Worm (Caenorhabditis elegans) whole organism, L4 larva: Measurements from ENCODE around the gene atp-5.

Experiments used
- D1046.2 ChIP-seq: fragments of 200-800 bp; sonication (Bioruptor generic); IDR thresholded peaks from 2 replicates; pipeline ENCODE4 v1.3.6; 2022; ENCODE audit warnings: missing genetic modification characterization, missing compliant biosample characterization
- F26F4.8 ChIP-seq: fragments of 200-800 bp; sonication (Bioruptor generic); conservative IDR thresholded peaks from 2 replicates; pipeline ENCODE4 v1.3.6; 2022; ENCODE audit warnings: missing genetic modification characterization, missing compliant biosample characterization
- F44E2.7 ChIP-seq: fragments of 200-800 bp; sonication (Bioruptor generic); IDR thresholded peaks from 2 replicates; pipeline ENCODE4 v2.1.2; 2022; ENCODE audit warnings: missing genetic modification characterization, missing compliant biosample characterization
- F49E8.2 ChIP-seq: sonication (generic microtip); optimal IDR thresholded peaks from 2 replicates; lab custom pipeline; 2016; ENCODE audit warnings: missing compliant biosample characterization, mild to moderate bottlenecking, missing genetic modification characterization, borderline replicate concordance
- R02D3.7 ChIP-seq: fragments of 150-350 bp; sonication (generic microtip); optimal IDR thresholded peaks from 3 replicates; lab custom pipeline; 2014; ENCODE audit warnings: missing biosample characterization, missing genetic modification characterization
- T20F7.1 ChIP-seq: fragments of 200-800 bp; sonication (Bioruptor generic); optimal IDR thresholded peaks from 2 replicates; lab custom pipeline; 2018; ENCODE audit warnings: mild to moderate bottlenecking, missing genetic modification characterization, missing compliant biosample characterization
- T26A8.4 ChIP-seq: fragments of 200-800 bp; sonication (Bioruptor generic); IDR thresholded peaks from 2 replicates; pipeline ENCODE4 v1.3.6; 2022; ENCODE audit warnings: missing genetic modification characterization, missing compliant biosample characterization
- Y48G9A.11 ChIP-seq: fragments of 200-800 bp; sonication (Bioruptor generic); IDR thresholded peaks from 2 replicates; pipeline ENCODE4 v1.3.6; 2022; ENCODE audit warnings: missing genetic modification reagents, missing genetic modification characterization, missing compliant biosample characterization
- Y5F2A.4 ChIP-seq: fragments of 200-800 bp; sonication (Bioruptor generic); optimal IDR thresholded peaks from 2 replicates; lab custom pipeline; 2018; ENCODE audit warnings: mild to moderate bottlenecking, missing genetic modification characterization, missing compliant biosample characterization
- aly-2 ChIP-seq: sonication (generic microtip); optimal IDR thresholded peaks from 2 replicates; lab custom pipeline; 2018; ENCODE audit warnings: missing biosample characterization, missing genetic modification characterization
- arid-1 ChIP-seq: fragments of 200-800 bp; sonication (Bioruptor generic); conservative IDR thresholded peaks from 2 replicates; pipeline ENCODE4 v1.3.6; 2022; ENCODE audit warnings: missing genetic modification reagents, missing genetic modification characterization, missing compliant biosample characterization
- attf-4 ChIP-seq: sonication (generic microtip); optimal IDR thresholded peaks from 3 replicates; lab custom pipeline; 2017; ENCODE audit warnings: missing biosample characterization, missing genetic modification characterization
- ceh-28 ChIP-seq: fragments of 150-350 bp; optimal IDR thresholded peaks from 2 replicates; lab custom pipeline; 2014; ENCODE audit warnings: missing biosample characterization, missing genetic modification reagents, missing genetic modification characterization
- ceh-62 ChIP-seq: sonication (generic microtip); optimal IDR thresholded peaks from 2 replicates; lab custom pipeline; 2017; ENCODE audit warnings: missing biosample characterization, missing genetic modification characterization
- ceh-82 ChIP-seq: sonication (generic microtip); optimal IDR thresholded peaks from 2 replicates; lab custom pipeline; 2017; ENCODE audit warnings: missing biosample characterization, missing genetic modification characterization
- ces-1 ChIP-seq: fragments of 150-350 bp; sonication (generic microtip); optimal IDR thresholded peaks from 4 replicates; lab custom pipeline; 2014; ENCODE audit warnings: missing biosample characterization, missing genetic modification reagents, missing genetic modification characterization
- daf-8 ChIP-seq: fragments of 200-800 bp; sonication (Bioruptor generic); IDR thresholded peaks from 2 replicates; pipeline ENCODE4 v1.3.6; 2022; ENCODE audit warnings: missing genetic modification characterization, missing compliant biosample characterization
- dmd-8 ChIP-seq: fragments of 200-800 bp; sonication (Bioruptor generic); IDR thresholded peaks from 2 replicates; pipeline ENCODE4 v1.3.6; 2022; ENCODE audit warnings: missing genetic modification characterization, missing compliant biosample characterization
- egl-27 ChIP-seq: sonication (generic microtip); optimal IDR thresholded peaks from 3 replicates; lab custom pipeline; 2017; ENCODE audit warnings: missing biosample characterization, missing genetic modification reagents, missing genetic modification characterization
- fos-1 ChIP-seq: fragments of 150-350 bp; optimal IDR thresholded peaks from 2 replicates; lab custom pipeline; 2014; ENCODE audit warnings: missing biosample characterization, missing genetic modification characterization
- hif-1 ChIP-seq, 2 experiments: sonication (generic microtip); optimal IDR thresholded peaks; 2 replicates each; lab custom pipeline; 2016 to 2017; ENCODE audit warnings: missing compliant biosample characterization in 2 of 2, missing genetic modification characterization in 2 of 2, missing genetic modification reagents in 2 of 2, missing genotype in 2 of 2, mild to moderate bottlenecking in 1 of 2
- hlh-11 ChIP-seq: fragments of 200-800 bp; sonication (Bioruptor generic); optimal IDR thresholded peaks from 2 replicates; lab custom pipeline; 2018; ENCODE audit warnings: mild to moderate bottlenecking, missing genetic modification characterization, missing compliant biosample characterization
- hlh-30 ChIP-seq: sonication (generic microtip); optimal IDR thresholded peaks from 2 replicates; lab custom pipeline; 2017; ENCODE audit warnings: antibody characterized with exemption, mild to moderate bottlenecking, missing genetic modification characterization, missing compliant biosample characterization; ENCODE audit not compliant: insufficient read depth
- lim-7 ChIP-seq: fragments of 200-800 bp; sonication (Bioruptor generic); IDR thresholded peaks from 2 replicates; pipeline ENCODE4 v1.3.6; 2022; ENCODE audit warnings: missing genetic modification characterization, missing compliant biosample characterization
- lin-13 ChIP-seq: fragments of 150-350 bp; optimal IDR thresholded peaks from 2 replicates; lab custom pipeline; 2014; ENCODE audit warnings: missing biosample characterization, missing genetic modification reagents, missing genetic modification characterization
- lin-15B ChIP-seq: fragments of 150-350 bp; sonication (generic microtip); optimal IDR thresholded peaks from 3 replicates; lab custom pipeline; 2014; ENCODE audit warnings: missing biosample characterization, missing genetic modification characterization
- lir-3 ChIP-seq: sonication (generic microtip); optimal IDR thresholded peaks from 2 replicates; lab custom pipeline; 2016; ENCODE audit warnings: mild to moderate bottlenecking, missing genetic modification characterization, missing compliant biosample characterization
- lsy-2 ChIP-seq, 2 experiments: fragments of 150-350 bp in 1 of 2; sonication (generic microtip) in 1 of 2; optimal IDR thresholded peaks; 2 replicates each; lab custom pipeline; 2014 to 2017; ENCODE audit warnings: missing biosample characterization in 2 of 2, missing genetic modification characterization in 2 of 2
- madf-9 ChIP-seq: fragments of 200-800 bp; sonication (Bioruptor generic); conservative IDR thresholded peaks from 2 replicates; pipeline ENCODE4 v1.3.6; 2022; ENCODE audit warnings: missing genetic modification reagents, missing genetic modification characterization, missing compliant biosample characterization
- mdl-1 ChIP-seq, 2 experiments: fragments of 150-350 bp in 1 of 2; sonication (generic microtip) in 1 of 2; optimal IDR thresholded peaks; 2 replicates each; lab custom pipeline; 2014 to 2017; ENCODE audit warnings: missing biosample characterization in 2 of 2, missing genetic modification characterization in 2 of 2
- mep-1 ChIP-seq: fragments of 150-350 bp; sonication (generic microtip); optimal IDR thresholded peaks from 3 replicates; lab custom pipeline; 2014; ENCODE audit warnings: missing biosample characterization, missing genetic modification characterization
- mxl-2 ChIP-seq: fragments of 200-800 bp; sonication (Bioruptor generic); conservative IDR thresholded peaks from 2 replicates; pipeline ENCODE4 v1.3.6; 2022; ENCODE audit warnings: missing genetic modification reagents, missing genetic modification characterization, missing compliant biosample characterization
- mxl-3 ChIP-seq: fragments of 200-800 bp; sonication (Bioruptor generic); optimal IDR thresholded peaks from 2 replicates; lab custom pipeline; 2018; ENCODE audit warnings: mild to moderate bottlenecking, missing genetic modification characterization, missing compliant biosample characterization
- nhr-10 ChIP-seq: fragments of 150-350 bp; optimal IDR thresholded peaks from 2 replicates; lab custom pipeline; 2014; ENCODE audit warnings: missing biosample characterization, missing genetic modification characterization
- nhr-111 ChIP-seq: fragments of 200-800 bp; sonication (Bioruptor generic); optimal IDR thresholded peaks from 2 replicates; lab custom pipeline; 2018; ENCODE audit warnings: mild to moderate bottlenecking, missing genetic modification characterization, missing compliant biosample characterization
- nhr-25 ChIP-seq: sonication (generic microtip); optimal IDR thresholded peaks from 2 replicates; lab custom pipeline; 2017; ENCODE audit warnings: missing genetic modification characterization, mild to moderate bottlenecking, missing compliant biosample characterization, antibody characterized with exemption, moderate library complexity, borderline replicate concordance; ENCODE audit not compliant: insufficient read depth
- nhr-41 ChIP-seq: fragments of 200-800 bp; sonication (Bioruptor generic); IDR thresholded peaks from 2 replicates; pipeline ENCODE4 v1.3.6; 2022; ENCODE audit warnings: missing genetic modification reagents, missing genetic modification characterization, missing compliant biosample characterization
- nhr-42 ChIP-seq: fragments of 200-800 bp; sonication (Bioruptor generic); IDR thresholded peaks from 2 replicates; pipeline ENCODE4 v1.3.6; 2022; ENCODE audit warnings: missing genetic modification characterization, missing compliant biosample characterization
- nhr-76 ChIP-seq: fragments of 150-350 bp; optimal IDR thresholded peaks from 2 replicates; lab custom pipeline; 2014; ENCODE audit warnings: missing biosample characterization, missing genetic modification characterization
- sdz-12 ChIP-seq: fragments of 200-800 bp; sonication (Bioruptor generic); optimal IDR thresholded peaks from 2 replicates; lab custom pipeline; 2018; ENCODE audit warnings: mild to moderate bottlenecking, missing genetic modification characterization, missing compliant biosample characterization
- skn-1 ChIP-seq: fragments of 150-350 bp; optimal IDR thresholded peaks from 2 replicates; lab custom pipeline; 2014; ENCODE audit warnings: missing biosample characterization, missing genetic modification characterization
- snpc-1.2 ChIP-seq: fragments of 200-800 bp; sonication (Bioruptor generic); IDR thresholded peaks from 2 replicates; pipeline ENCODE4 v1.3.6; 2022; ENCODE audit warnings: missing genetic modification reagents, missing genetic modification characterization, missing compliant biosample characterization
- spr-3 ChIP-seq: fragments of 200-800 bp; sonication (Bioruptor generic); optimal IDR thresholded peaks from 2 replicates; lab custom pipeline; 2018; ENCODE audit warnings: mild to moderate bottlenecking, missing genetic modification characterization, missing compliant biosample characterization
- tag-97 ChIP-seq: fragments of 200-800 bp; sonication (Bioruptor generic); IDR thresholded peaks from 2 replicates; pipeline ENCODE4 v1.3.6; 2022; ENCODE audit warnings: missing genetic modification characterization, missing compliant biosample characterization
- tra-1 ChIP-seq: fragments of 200-800 bp; sonication (Bioruptor generic); IDR thresholded peaks from 2 replicates; pipeline ENCODE4 v1.3.6; 2022; ENCODE audit warnings: missing genetic modification reagents, missing genetic modification characterization, missing compliant biosample characterization
- zip-2 ChIP-seq: fragments of 150-350 bp; optimal IDR thresholded peaks from 2 replicates; lab custom pipeline; 2014; ENCODE audit warnings: missing biosample characterization, missing genetic modification characterization
- ztf-11 ChIP-seq: fragments of 150-350 bp; optimal IDR thresholded peaks from 2 replicates; lab custom pipeline; 2014; ENCODE audit warnings: missing biosample characterization, missing genetic modification characterization
- ztf-7 ChIP-seq: fragments of 150-350 bp; optimal IDR thresholded peaks from 2 replicates; lab custom pipeline; 2014; ENCODE audit warnings: missing biosample characterization, missing genetic modification characterization

Gene atp-5

DNA sequence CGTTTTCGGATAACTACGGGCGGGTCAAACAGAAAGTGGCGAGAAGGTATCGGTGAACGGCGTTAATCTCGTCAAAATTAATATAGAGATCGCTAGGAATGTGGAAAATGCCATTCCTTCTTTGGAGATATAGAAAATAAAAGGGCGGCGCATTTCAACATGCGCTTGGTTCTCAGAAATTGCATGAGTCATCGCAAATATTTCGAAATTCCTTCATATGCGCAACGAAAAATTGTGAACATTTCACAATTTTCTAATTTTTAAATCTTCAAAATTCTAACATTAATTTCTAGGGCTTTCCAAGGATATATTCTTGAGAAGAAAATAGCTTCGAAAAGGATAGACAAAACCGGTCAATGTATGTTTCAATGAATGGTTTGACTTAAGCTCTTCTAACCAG lies 44.8 kb downstream of the atp-5 start:
- TF ChIP-seq zip-2 (tag; lab: Kevin White, UChicago): no peak
- no peak for TF ChIP-seq sdz-12 (GFP tag; lab: Kevin White, UChicago)
- no peak for TF ChIP-seq T20F7.1 (GFP tag; lab: Kevin White, UChicago)
- no peak for TF ChIP-seq nhr-10 (tag; lab: Kevin White, UChicago)

DNA sequence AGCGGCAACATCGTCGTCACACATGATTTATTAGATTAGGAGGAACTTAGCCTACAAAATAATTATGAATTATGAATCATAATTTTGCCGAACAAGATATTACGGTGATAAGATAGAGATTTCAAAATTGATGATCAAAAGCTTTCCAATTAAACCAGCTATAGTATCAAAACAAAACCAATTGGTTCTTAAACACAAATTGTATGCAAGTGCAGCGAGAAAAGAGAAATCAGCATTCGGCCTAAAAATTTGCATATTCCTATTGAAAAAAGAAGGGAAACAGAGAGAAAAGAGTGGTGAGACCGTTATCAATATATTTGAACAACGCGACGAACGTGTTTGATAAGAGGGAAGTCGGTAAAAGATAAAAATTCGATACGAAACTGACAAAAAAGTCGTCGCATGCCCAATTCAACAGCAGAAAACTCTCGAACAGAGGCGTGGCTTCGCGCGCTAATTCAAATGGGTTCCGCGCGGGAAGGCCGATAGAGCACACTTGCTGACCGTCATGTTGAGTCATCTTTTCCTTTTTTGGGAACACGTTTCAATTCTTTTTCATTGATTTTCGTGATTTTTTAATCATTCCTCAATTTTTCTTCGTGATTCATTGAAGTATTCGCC lies 45.5 kb downstream of the atp-5 start, which contains the start of gene act-2:
Gene act-2 (minus strand): TSS at position 51 of the 621 bp plus-strand sequence.
- TF ChIP-seq ceh-62 (no peak), daf-8 (no peak), spr-3 (GFP tag; lab: Kevin White, UChicago) (no peak), madf-9 (GFP tag; lab: Robert Waterston, UW) (peak; percentile 59; the same call in 1 of the 2 replicates), lim-7 (no peak), nhr-41 (GFP tag; lab: Robert Waterston, UW) (no peak), nhr-10 (tag; lab: Kevin White, UChicago) (no peak), D1046.2 (GFP tag; lab: Robert Waterston, UW) (no peak), nhr-111 (GFP tag; lab: Kevin White, UChicago) (no peak), egl-27 (tag; lab: Kevin White, UChicago) (no peak), fos-1 (no peak), nhr-25 (tag; lab: Kevin White, UChicago) (peak; percentile 89), aly-2 (tag; lab: Kevin White, UChicago) (no peak), ztf-11 (no peak), tra-1 (0 out of 2 replicates have a peak, but pooled peaks have one; percentile 45), F44E2.7 (GFP tag; lab: Robert Waterston, UW) (no peak), lsy-2 (tag; optimal IDR thresholded peaks at IDR 0.05; lab: Kevin White, UChicago) (peak in 1 of 2 experiments; percentile 84), mxl-2 (GFP tag; lab: Robert Waterston, UW) (no peak), ceh-82 (no peak), hlh-30 (peak; percentile 88), nhr-76 (no peak), ceh-28 (tag; lab: Kevin White, UChicago) (no peak), zip-2 (tag; lab: Kevin White, UChicago) (no peak), T26A8.4 (GFP tag; lab: Robert Waterston, UW) (no peak), Y5F2A.4 (GFP tag; lab: Kevin White, UChicago) (no peak), arid-1 (GFP tag; lab: Robert Waterston, UW) (no peak), F49E8.2 (no peak), attf-4 (tag; lab: Kevin White, UChicago) (no peak), mep-1 (peak; percentile 84), hlh-11 (peak; percentile 86), dmd-8 (no peak), ces-1 (GFP tag; lab: Kevin White, UChicago) (no peak), Y48G9A.11 (GFP tag; lab: Robert Waterston, UW) (0 out of 2 replicates have a peak, but pooled peaks have one; percentile 42), ztf-7 (tag; lab: Kevin White, UChicago) (no peak), nhr-42 (no peak), tag-97 (GFP tag; lab: Robert Waterston, UW) (no peak), lin-13 (GFP tag; lab: Kevin White, UChicago) (peak; percentile 28), lin-15B (tag; lab: Kevin White, UChicago) (no peak), sdz-12 (GFP tag; lab: Kevin White, UChicago) (no peak), F26F4.8 (GFP tag; lab: Robert Waterston, UW) (no peak), snpc-1.2 (GFP tag; lab: Robert Waterston, UW) (no peak), skn-1 (tag; lab: Kevin White, UChicago) (no peak), mxl-3 (peak; percentile 84), R02D3.7 (tag; lab: Kevin White, UChicago) (no peak), T20F7.1 (GFP tag; lab: Kevin White, UChicago) (peak; percentile 47), hif-1 (tag; optimal IDR thresholded peaks at IDR 0.05; lab: Kevin White, UChicago) (peak in 1 of 2 experiments; percentile 44), mdl-1 (tag; optimal IDR thresholded peaks at IDR 0.05; lab: Kevin White, UChicago) (peak in 1 of 2 experiments; percentile 69), lir-3 (tag; lab: Kevin White, UChicago) (no peak)
